Fruit fly (Drosophila melanogaster): ENCODE measurements around the gene CG9525.
A peak's percentile ranks its signal among the peaks of the same experiment; 100 is the strongest.

Gene CG9525

DNA sequence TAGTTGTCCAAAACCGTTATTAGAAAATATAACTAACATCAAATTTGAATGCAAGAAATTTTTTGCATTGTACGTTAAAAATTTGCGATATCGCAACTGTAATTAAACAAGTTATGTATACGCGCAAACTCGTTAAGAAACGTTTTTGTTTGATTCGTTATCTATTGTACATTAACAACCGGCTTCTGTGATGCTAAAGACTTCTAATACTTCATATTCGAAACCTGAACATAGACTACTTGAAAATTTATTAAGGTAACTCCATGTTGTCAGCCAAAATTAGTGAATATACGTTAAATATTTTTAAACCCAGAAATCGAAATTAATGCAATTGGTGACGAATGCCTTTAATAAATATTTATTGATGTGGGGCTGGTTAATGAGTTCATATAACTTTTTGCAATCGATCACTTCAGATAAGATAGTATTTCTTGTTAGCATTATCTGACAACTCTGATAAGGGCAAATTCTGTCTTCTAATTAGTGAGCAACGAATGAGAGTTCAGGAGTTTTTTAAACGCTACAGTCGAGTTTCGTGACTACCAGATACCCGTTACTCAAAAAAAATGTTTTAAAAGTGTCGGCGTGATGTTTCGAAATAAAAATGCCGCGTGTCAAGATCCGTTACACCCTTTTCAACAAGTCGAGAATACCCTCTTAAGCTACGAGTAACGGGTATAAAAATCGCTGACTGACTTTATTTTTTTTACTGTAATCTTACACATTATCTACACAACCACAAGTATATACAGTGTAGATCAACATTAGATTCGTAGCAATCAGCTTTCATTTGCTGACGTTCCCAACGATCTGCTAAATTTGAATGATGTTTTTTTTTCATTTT is 9.7 kb downstream of the CG9525 start (continued):
- TF ChIP-seq stc (GFP tag; IDR thresholded peaks at IDR 0.05) (peak; percentile 56; the same call in 1 of the 2 replicates), sob (GFP tag; IDR thresholded peaks at IDR 0.05) (peak; percentile 36; the same call in 1 of the 2 replicates), Nf-YB (GFP tag; optimal IDR thresholded peaks at IDR 0.05) (no peak), CG9876 (GFP tag; optimal IDR thresholded peaks at IDR 0.05) (peak; percentile 39), Xrp1 (GFP tag; IDR thresholded peaks at IDR 0.05) (peak; percentile 61; the same call in 1 of the 2 replicates), nau (GFP tag; optimal IDR thresholded peaks at IDR 0.05) (peak; percentile 11), jing (GFP tag; optimal IDR thresholded peaks at IDR 0.05) (no peak), vvl (GFP tag; IDR thresholded peaks at IDR 0.05) (peak; percentile 58), chm (GFP tag; IDR thresholded peaks at IDR 0.05) (0 out of 2 replicates have a peak, but pooled peaks have one; percentile 17), repo (GFP tag; optimal IDR thresholded peaks at IDR 0.05) (no peak), CG2889 (GFP tag; IDR thresholded peaks at IDR 0.05) (no peak), CG14050 (GFP tag; IDR thresholded peaks at IDR 0.05) (no peak), Ets65A (GFP tag) (peak; percentile 94), CG18011 (GFP tag; optimal IDR thresholded peaks at IDR 0.05) (peak; percentile 97), CG10147 (GFP tag; optimal IDR thresholded peaks at IDR 0.05) (no peak), Aef1 (GFP tag; IDR thresholded peaks at IDR 0.05) (peak; percentile 44; the same call in 2 of the 3 replicates), Taf1 (GFP tag; IDR thresholded peaks at IDR 0.05) (no peak), bcd (GFP tag; optimal IDR thresholded peaks at IDR 0.05) (peak; percentile 38), chinmo (GFP tag; IDR thresholded peaks at IDR 0.05; ENCODE audit: partially characterized antibody) (no peak), Mrtf (GFP tag; IDR thresholded peaks at IDR 0.05) (peak; percentile 49; the same call in 1 of the 3 replicates), B-H2 (GFP tag; optimal IDR thresholded peaks at IDR 0.05) (no peak), tll (GFP tag; optimal IDR thresholded peaks at IDR 0.05) (peak in 1 of 2 experiments; percentile 26), CG16813 (GFP tag; IDR thresholded peaks at IDR 0.05; ENCODE audit: partially characterized antibody) (peak; percentile 74), zfh1 (GFP tag; IDR thresholded peaks at IDR 0.05) (0 out of 3 replicates have a peak, but pooled peaks have one; percentile 22), hbn (GFP tag; IDR thresholded peaks at IDR 0.05; ENCODE audit: partially characterized antibody) (no peak), GATAe (GFP tag; conservative IDR thresholded peaks at IDR 0.05) (peak; percentile 44; the same call in 1 of the 2 replicates), Lim3 (GFP tag; IDR thresholded peaks at IDR 0.05) (no peak), nerfin-2 (GFP tag; IDR thresholded peaks at IDR 0.05; ENCODE audit: partially characterized antibody) (peak; percentile 57), cato (GFP tag; optimal IDR thresholded peaks at IDR 0.05; ENCODE audit: borderline replicate concordance) (no peak), gt (GFP tag; IDR thresholded peaks at IDR 0.05) (no peak), zf30C (GFP tag; optimal IDR thresholded peaks at IDR 0.05) (no peak), Kr (GFP tag; optimal IDR thresholded peaks at IDR 0.05) (no peak), salm (tag; optimal IDR thresholded peaks at IDR 0.05) (no peak), CG8290 (GFP tag; optimal IDR thresholded peaks at IDR 0.05) (no peak), CG8290 (tag; optimal IDR thresholded peaks at IDR 0.05) (peak in 1 of 2 experiments; percentile 61), insv (GFP tag; optimal IDR thresholded peaks at IDR 0.05) (peak; percentile 52 to 93), CG34422 (GFP tag; IDR thresholded peaks at IDR 0.05) (0 out of 3 replicates have a peak, but pooled peaks have one; percentile 50), Adf1 (GFP tag; IDR thresholded peaks at IDR 0.05) (no peak), CG18599 (GFP tag; optimal IDR thresholded peaks at IDR 0.05) (peak; percentile 79), Rx (GFP tag; IDR thresholded peaks at IDR 0.05) (0 out of 2 replicates have a peak, but pooled peaks have one; percentile 24), CG7987 (GFP tag; optimal IDR thresholded peaks at IDR 0.05) (no peak), Lhr (GFP tag; optimal IDR thresholded peaks at IDR 0.05) (peak; percentile 44), so (GFP tag; IDR thresholded peaks at IDR 0.05) (no peak), ap (GFP tag; IDR thresholded peaks at IDR 0.05) (no peak), Max (GFP tag; optimal IDR thresholded peaks at IDR 0.05) (no peak), crol (GFP tag; IDR thresholded peaks at IDR 0.05) (no peak), CkIIα-i1 (GFP tag; IDR thresholded peaks at IDR 0.05) (no peak), CG12769 (tag; optimal IDR thresholded peaks at IDR 0.05) (peak; percentile 56), CG7745 (tag; optimal IDR thresholded peaks at IDR 0.05) (no peak)

Data from whole organism, embryonic.